Fruit fly (Drosophila melanogaster) whole organism, prepupa: Measurements from ENCODE around the gene Mcm2.

Experiments used
- CG10631 ChIP-seq: fragments of 200-800 bp; sonication (Bioruptor generic); optimal IDR thresholded peaks from 2 replicates; lab custom pipeline; 2016; ENCODE audit warnings: missing biosample characterization, missing genetic modification characterization
- CG16779 ChIP-seq: fragments of 200-800 bp; sonication (Bioruptor generic); optimal IDR thresholded peaks from 3 replicates; lab custom pipeline; 2017; ENCODE audit warnings: missing biosample characterization, mild to moderate bottlenecking, missing genetic modification characterization
- CG6163 ChIP-seq: fragments of 200-800 bp; sonication (Bioruptor generic); IDR thresholded peaks from 3 replicates; pipeline ENCODE4 v1.3.6; 2022; ENCODE audit warnings: missing biosample characterization, missing genetic modification characterization
- CG7368 ChIP-seq: fragments of 200-800 bp; sonication (Bioruptor generic); optimal IDR thresholded peaks from 3 replicates; lab custom pipeline; 2016; ENCODE audit warnings: missing biosample characterization, missing genetic modification characterization
- Hr4 ChIP-seq: fragments of 200-800 bp; sonication (Bioruptor generic); optimal IDR thresholded peaks from 3 replicates; lab custom pipeline; 2016; ENCODE audit warnings: missing biosample characterization, missing genetic modification characterization
- Lpt ChIP-seq: fragments of 200-800 bp; sonication (Bioruptor generic); optimal IDR thresholded peaks from 3 replicates; lab custom pipeline; 2016; ENCODE audit warnings: missing biosample characterization, missing genetic modification characterization
- fd85E ChIP-seq: fragments of 200-800 bp; sonication (Bioruptor generic); optimal IDR thresholded peaks from 3 replicates; lab custom pipeline; 2016; ENCODE audit warnings: missing biosample characterization, missing genetic modification characterization
- pdm3 ChIP-seq: fragments of 200-800 bp; sonication (Bioruptor generic); optimal IDR thresholded peaks from 3 replicates; lab custom pipeline; 2016; ENCODE audit warnings: missing biosample characterization, missing genetic modification characterization

dm6 chr3R:8313038-8313437 lies 48.3 kb downstream of the Mcm2 start, which contains the start of gene CG7483:
- no peak for TF ChIP-seq fd85E (GFP tag; lab: Kevin White, UChicago)
- TF ChIP-seq Hr4, result no peak
- TF ChIP-seq CG6163, result no peak
- no peak for TF ChIP-seq CG7368
- no peak for TF ChIP-seq CG16779 (tag; lab: Kevin White, UChicago)
- TF ChIP-seq Lpt (GFP tag; lab: Kevin White, UChicago), result no peak
- TF ChIP-seq CG10631 (GFP tag; lab: Kevin White, UChicago), result no peak
- no peak for TF ChIP-seq pdm3 (GFP tag; lab: Kevin White, UChicago)
